Fruit fly (Drosophila melanogaster): ENCODE data around the gene Hsc70-2.
A peak's percentile ranks its signal among the peaks of the same experiment; 100 is the strongest.

The Hsc70-2 gene

DNA sequence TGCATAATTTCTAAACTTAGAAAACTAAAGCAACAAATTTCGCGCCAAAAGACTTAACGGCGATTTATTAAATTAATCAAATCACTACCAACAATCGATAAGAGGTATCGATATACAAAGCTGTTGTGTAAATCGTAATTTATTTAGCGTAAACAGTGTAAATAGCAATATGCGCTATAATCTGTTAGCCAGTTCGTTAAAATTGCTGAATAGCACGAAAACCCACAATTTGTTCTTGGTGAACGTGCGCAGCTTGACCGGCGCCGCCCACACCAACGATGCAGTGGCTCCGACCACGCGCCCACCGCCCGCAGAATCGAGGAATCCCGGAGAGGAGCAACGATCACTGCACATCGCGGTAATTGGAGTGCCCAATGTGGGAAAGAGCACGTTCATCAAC, 49.0 kb upstream of the Hsc70-2 start, which contains the start of gene CG7488 (continued):
- TF ChIP-seq CG4404 (GFP tag; IDR thresholded peaks at IDR 0.05) (no peak), nerfin-1 (tag; optimal IDR thresholded peaks at IDR 0.05) (no peak), gcm2 (GFP tag; optimal IDR thresholded peaks at IDR 0.05) (no peak), CG2129 (GFP tag; IDR thresholded peaks at IDR 0.05; ENCODE audit: partially characterized antibody) (peak; percentile 66), gce (GFP tag; IDR thresholded peaks at IDR 0.05) (no peak), pum (GFP tag; optimal IDR thresholded peaks at IDR 0.05) (no peak), Spps (tag; optimal IDR thresholded peaks at IDR 0.05) (no peak), BEAF-32 (GFP tag; optimal IDR thresholded peaks at IDR 0.05) (peak; percentile 71), CG4617 (GFP tag; optimal IDR thresholded peaks at IDR 0.05; ENCODE audit: borderline replicate concordance) (peak; percentile 30), CG12942 (GFP tag; optimal IDR thresholded peaks at IDR 0.05) (no peak), Vsx1 (GFP tag; optimal IDR thresholded peaks at IDR 0.05) (no peak), Myb (GFP tag; optimal IDR thresholded peaks at IDR 0.05) (peak; percentile 13), sna (GFP tag; IDR thresholded peaks at IDR 0.05; ENCODE audit: partially characterized antibody) (peak; percentile 92), Nf-YA (GFP tag; IDR thresholded peaks at IDR 0.05) (no peak), CG12299 (tag; optimal IDR thresholded peaks at IDR 0.05) (no peak), zen (tag; optimal IDR thresholded peaks at IDR 0.05) (peak; percentile 27), ranshi (GFP tag; IDR thresholded peaks at IDR 0.05) (no peak), D19B (GFP tag; optimal IDR thresholded peaks at IDR 0.05) (no peak), nerfin-2 (GFP tag; IDR thresholded peaks at IDR 0.05; ENCODE audit: partially characterized antibody) (peak; percentile 81; the same call in 1 of the 2 replicates), jigr1 (GFP tag; IDR thresholded peaks at IDR 0.05) (no peak), Awh (GFP tag; IDR thresholded peaks at IDR 0.05) (no peak), CG6272 (GFP tag; IDR thresholded peaks at IDR 0.05) (no peak), gsb-n (tag; optimal IDR thresholded peaks at IDR 0.05) (no peak), seq (GFP tag; IDR thresholded peaks at IDR 0.05) (no peak), E2f2 (GFP tag; IDR thresholded peaks at IDR 0.05) (peak; percentile 91), hbn (GFP tag; IDR thresholded peaks at IDR 0.05; ENCODE audit: partially characterized antibody) (peak; percentile 84), Doc3 (GFP tag; IDR thresholded peaks at IDR 0.05; ENCODE audit: partially characterized antibody) (peak; percentile 90), klu (GFP tag; IDR thresholded peaks at IDR 0.05) (no peak), crc (GFP tag; optimal IDR thresholded peaks at IDR 0.05) (no peak), CG34224 (GFP tag; IDR thresholded peaks at IDR 0.05; ENCODE audit: partially characterized antibody) (peak; percentile 97), scrt (GFP tag; optimal IDR thresholded peaks at IDR 0.05) (no peak), dmrt99B (tag; optimal IDR thresholded peaks at IDR 0.05) (no peak), CG9876 (GFP tag; optimal IDR thresholded peaks at IDR 0.05) (no peak), caup (GFP tag; optimal IDR thresholded peaks at IDR 0.05; ENCODE audit: severe bottlenecking) (no peak), Pdp1 (GFP tag; optimal IDR thresholded peaks at IDR 0.05) (peak in 1 of 2 experiments; percentile 86), tna (GFP tag; IDR thresholded peaks at IDR 0.05; ENCODE audit: partially characterized antibody) (peak; percentile 85), CG15011 (GFP tag; optimal IDR thresholded peaks at IDR 0.05) (no peak), Sin3A (optimal IDR thresholded peaks at IDR 0.05) (peak; percentile 2), Mes4 (GFP tag; optimal IDR thresholded peaks at IDR 0.05) (no peak), Adf1 (GFP tag; IDR thresholded peaks at IDR 0.05) (no peak), dmrt11E (tag; optimal IDR thresholded peaks at IDR 0.05) (no peak), vnd (GFP tag; IDR thresholded peaks at IDR 0.05; ENCODE audit: partially characterized antibody) (peak; percentile 71), sens-2 (GFP tag; IDR thresholded peaks at IDR 0.05) (no peak), tgo (GFP tag; IDR thresholded peaks at IDR 0.05) (no peak), Med (GFP tag) (peak; percentile 57), CG1529 (GFP tag; optimal IDR thresholded peaks at IDR 0.05) (no peak), CG14050 (GFP tag; IDR thresholded peaks at IDR 0.05) (no peak), CG34376 (GFP tag; optimal IDR thresholded peaks at IDR 0.05) (no peak), CG14860 (GFP tag; IDR thresholded peaks at IDR 0.05; ENCODE audit: partially characterized antibody) (peak; percentile 77), CG7987 (GFP tag; optimal IDR thresholded peaks at IDR 0.05) (no peak), pros (GFP tag; optimal IDR thresholded peaks at IDR 0.05) (no peak)

All from whole organism, embryonic.